Worm (Caenorhabditis elegans) whole organism, late embryonic: ENCODE measurements around the gene R07E5.4.

Experiments
- fkh-10 ChIP-seq: fragments of 150-350 bp; optimal IDR thresholded peaks from 2 replicates; lab custom pipeline; 2014; ENCODE audit warnings: missing biosample characterization, missing genetic modification reagents, missing genetic modification characterization
- pag-3 ChIP-seq: sonication (generic microtip); optimal IDR thresholded peaks from 2 replicates; lab custom pipeline; 2016; ENCODE audit warnings: missing compliant biosample characterization, missing genetic modification characterization, borderline replicate concordance
- pqm-1 ChIP-seq: sonication (generic microtip); optimal IDR thresholded peaks from 2 replicates; lab custom pipeline; 2016; ENCODE audit warnings: missing genetic modification characterization, missing compliant biosample characterization
- sox-4 ChIP-seq: sonication (generic microtip); optimal IDR thresholded peaks from 2 replicates; lab custom pipeline; 2017; ENCODE audit warnings: mild to moderate bottlenecking, missing genetic modification characterization, inconsistent platforms, missing compliant biosample characterization
- tbx-2 ChIP-seq: sonication (generic microtip); optimal IDR thresholded peaks from 2 replicates; lab custom pipeline; 2016; ENCODE audit warnings: missing genetic modification characterization, missing compliant biosample characterization
- unc-42 ChIP-seq: sonication (generic microtip); optimal IDR thresholded peaks from 2 replicates; lab custom pipeline; 2016; ENCODE audit warnings: missing genotype, missing genetic modification characterization, missing compliant biosample characterization

ce11 chrIII:4379717-4380116 is 14.9 kb upstream of the R07E5.4 start, which contains the start of gene B0284.3:
- no peak for TF ChIP-seq pag-3
- no peak for TF ChIP-seq fkh-10
- TF ChIP-seq tbx-2 (tag; lab: Kevin White, UChicago), result no peak
- TF ChIP-seq pqm-1 (tag; lab: Kevin White, UChicago), result no peak
- TF ChIP-seq unc-42, result no peak
- TF ChIP-seq sox-4 (tag; lab: Kevin White, UChicago), result no peak
